Fruit fly (Drosophila melanogaster) whole organism, embryonic: ENCODE data around the gene CG11597.

ENCODE experiments used
- CG10366 ChIP-seq: fragments of 200-800 bp; sonication (Bioruptor generic); IDR thresholded peaks from 2 replicates; pipeline ENCODE4 v1.3.6; 2022; ENCODE audit warnings: missing biosample characterization, missing genetic modification characterization
- CG10565 ChIP-seq: fragments of 200-800 bp; sonication (Bioruptor generic); optimal IDR thresholded peaks from 3 replicates; lab custom pipeline; 2016; ENCODE audit warnings: missing biosample characterization, mild to moderate bottlenecking, missing genetic modification characterization
- CG11247 ChIP-seq: fragments of 200-800 bp; sonication (Bioruptor generic); IDR thresholded peaks from 2 replicates; pipeline ENCODE4 v1.3.6; 2022; ENCODE audit warnings: missing biosample characterization, missing genetic modification characterization
- CG11504 ChIP-seq: fragments of 200-800 bp; sonication (Bioruptor generic); optimal IDR thresholded peaks from 3 replicates; lab custom pipeline; 2019; ENCODE audit warnings: missing biosample characterization, mild to moderate bottlenecking, missing genetic modification characterization, moderate library complexity
- CG13624 ChIP-seq: fragments of 200-800 bp; sonication (Bioruptor generic); optimal IDR thresholded peaks from 2 replicates; lab custom pipeline; 2016; ENCODE audit warnings: missing biosample characterization, missing genetic modification characterization
- CG16813 ChIP-seq: fragments of 200-800 bp; sonication (Bioruptor generic); IDR thresholded peaks from 3 replicates; pipeline ENCODE4 v1.3.6; 2022; ENCODE audit warnings: missing biosample characterization, missing genetic modification characterization; ENCODE audit not compliant: partially characterized antibody
- CG16863 ChIP-seq: fragments of 200-800 bp; sonication (Bioruptor generic); optimal IDR thresholded peaks from 3 replicates; lab custom pipeline; 2016; ENCODE audit warnings: missing biosample characterization, missing genetic modification characterization
- CG17612 ChIP-seq: fragments of 200-800 bp; sonication (Bioruptor generic); IDR thresholded peaks from 2 replicates; pipeline ENCODE4 v1.3.6; 2022; ENCODE audit warnings: missing biosample characterization, missing genetic modification characterization
- CG18619 ChIP-seq: fragments of 200-800 bp; sonication (Bioruptor generic); optimal IDR thresholded peaks from 3 replicates; lab custom pipeline; 2017; ENCODE audit warnings: missing biosample characterization, mild to moderate bottlenecking, missing genetic modification characterization
- CG2129 ChIP-seq: fragments of 200-800 bp; sonication (Bioruptor generic); IDR thresholded peaks from 2 replicates; pipeline ENCODE4 v1.3.6; 2022; ENCODE audit warnings: missing biosample characterization, missing genetic modification characterization; ENCODE audit not compliant: partially characterized antibody
- CG34422 ChIP-seq: fragments of 200-800 bp; sonication (Bioruptor generic); IDR thresholded peaks from 3 replicates; pipeline ENCODE4 v1.3.6; 2022; ENCODE audit warnings: missing biosample characterization, missing genetic modification characterization
- CG4617 ChIP-seq: fragments of 200-800 bp; sonication (Bioruptor generic); optimal IDR thresholded peaks from 3 replicates; lab custom pipeline; 2016; ENCODE audit warnings: missing biosample characterization, missing genetic modification characterization, borderline replicate concordance
- CG5180 ChIP-seq: fragments of 200-800 bp; sonication (Bioruptor generic); optimal IDR thresholded peaks from 3 replicates; lab custom pipeline; 2017; ENCODE audit warnings: missing biosample characterization, missing genetic modification characterization, mild to moderate bottlenecking, moderate library complexity, missing genetic modification reagents
- CG6654 ChIP-seq: fragments of 200-800 bp; sonication (Bioruptor generic); optimal IDR thresholded peaks from 2 replicates; lab custom pipeline; 2017; ENCODE audit warnings: missing biosample characterization, mild to moderate bottlenecking, missing genetic modification characterization
- CG7271 ChIP-seq: fragments of 200-800 bp; sonication (Bioruptor generic); optimal IDR thresholded peaks from 2 replicates; lab custom pipeline; 2018; ENCODE audit warnings: missing biosample characterization, mild to moderate bottlenecking, missing genetic modification characterization, moderate library complexity
- CG7556 ChIP-seq: fragments of 200-800 bp; sonication (Bioruptor generic); optimal IDR thresholded peaks from 2 replicates; lab custom pipeline; 2017; ENCODE audit warnings: missing biosample characterization, mild to moderate bottlenecking, missing genetic modification characterization
- CrebB ChIP-seq: fragments of 200-800 bp; sonication (Bioruptor generic); optimal IDR thresholded peaks from 3 replicates; lab custom pipeline; 2018; ENCODE audit warnings: missing biosample characterization, mild to moderate bottlenecking, missing genetic modification characterization
- Elba2 ChIP-seq: fragments of 200-800 bp; sonication (Bioruptor generic); optimal IDR thresholded peaks from 3 replicates; lab custom pipeline; 2016; ENCODE audit warnings: missing biosample characterization, missing genetic modification characterization
- GATAe ChIP-seq: fragments of 200-800 bp; sonication (Bioruptor generic); conservative IDR thresholded peaks from 2 replicates; pipeline ENCODE4 v1.3.6; 2022; ENCODE audit warnings: missing biosample characterization, missing genetic modification characterization
- HLH54F ChIP-seq: fragments of 200-800 bp; sonication (Bioruptor generic); optimal IDR thresholded peaks from 3 replicates; lab custom pipeline; 2016; ENCODE audit warnings: missing biosample characterization, missing genetic modification characterization
- Meics ChIP-seq: fragments of 200-800 bp; sonication (Bioruptor generic); optimal IDR thresholded peaks from 2 replicates; lab custom pipeline; 2017; ENCODE audit warnings: missing biosample characterization, mild to moderate bottlenecking, missing genetic modification characterization
- Mrtf ChIP-seq: fragments of 200-800 bp; sonication (Bioruptor generic); IDR thresholded peaks from 3 replicates; pipeline ENCODE4 v1.3.6; 2022; ENCODE audit warnings: missing biosample characterization, missing genetic modification characterization
- Nf-YB ChIP-seq: fragments of 200-800 bp; sonication (Bioruptor generic); optimal IDR thresholded peaks from 3 replicates; lab custom pipeline; 2019; ENCODE audit warnings: missing biosample characterization, mild to moderate bottlenecking, missing genetic modification characterization, moderate library complexity
- Nf-YC ChIP-seq: fragments of 200-800 bp; optimal IDR thresholded peaks from 3 replicates; lab custom pipeline; 2019; ENCODE audit warnings: missing biosample characterization, mild to moderate bottlenecking, missing genetic modification characterization, moderate library complexity
- Tbp ChIP-seq: fragments of >200 bp; optimal IDR thresholded peaks from 2 replicates; lab custom pipeline; 2018; ENCODE audit warnings: missing biosample characterization, missing genetic modification characterization
- Xrp1 ChIP-seq: fragments of 200-800 bp; sonication (Bioruptor generic); IDR thresholded peaks from 2 replicates; pipeline ENCODE4 v1.3.6; 2022; ENCODE audit warnings: missing biosample characterization, missing genetic modification characterization
- amos ChIP-seq: fragments of 200-800 bp; sonication (Bioruptor generic); IDR thresholded peaks from 2 replicates; pipeline ENCODE4 v1.3.6; 2022; ENCODE audit warnings: missing biosample characterization, missing genetic modification characterization; ENCODE audit not compliant: partially characterized antibody
- bcd ChIP-seq: fragments of 200-800 bp; sonication (Bioruptor generic); optimal IDR thresholded peaks from 2 replicates; lab custom pipeline; 2017; ENCODE audit warnings: missing biosample characterization, mild to moderate bottlenecking, missing genetic modification characterization
- crol ChIP-seq: fragments of 200-800 bp; sonication (Bioruptor generic); IDR thresholded peaks from 2 replicates; pipeline ENCODE4 v1.3.6; 2022; ENCODE audit warnings: missing biosample characterization, missing genetic modification characterization
- exex ChIP-seq: fragments of 200-800 bp; sonication (Bioruptor generic); optimal IDR thresholded peaks from 4 replicates; lab custom pipeline; 2018; ENCODE audit warnings: missing biosample characterization, mild to moderate bottlenecking, missing genetic modification characterization, moderate library complexity
- gfzf ChIP-seq: fragments of 200-800 bp; sonication (Bioruptor generic); optimal IDR thresholded peaks from 2 replicates; lab custom pipeline; 2016; ENCODE audit warnings: missing biosample characterization, mild to moderate bottlenecking, missing genetic modification characterization, moderate library complexity
- grn ChIP-seq: fragments of 200-800 bp; sonication (Bioruptor generic); optimal IDR thresholded peaks from 3 replicates; lab custom pipeline; 2017; ENCODE audit warnings: missing biosample characterization, missing genetic modification characterization
- h ChIP-seq: fragments of >200 bp; optimal IDR thresholded peaks from 2 replicates; lab custom pipeline; 2017
- ind ChIP-seq: fragments of 200-800 bp; sonication (Bioruptor generic); optimal IDR thresholded peaks from 3 replicates; lab custom pipeline; 2016; ENCODE audit warnings: missing biosample characterization, missing genetic modification characterization
- jumu ChIP-seq: fragments of 200-800 bp; sonication (Bioruptor generic); optimal IDR thresholded peaks from 3 replicates; lab custom pipeline; 2016; ENCODE audit warnings: missing biosample characterization, missing genetic modification characterization
- kay ChIP-seq: fragments of 200-800 bp; sonication (Bioruptor generic); optimal IDR thresholded peaks from 2 replicates; lab custom pipeline; 2016; ENCODE audit warnings: missing biosample characterization, missing genetic modification characterization
- lilli ChIP-seq: fragments of 200-800 bp; sonication (Bioruptor generic); optimal IDR thresholded peaks from 3 replicates; lab custom pipeline; 2016; ENCODE audit warnings: missing biosample characterization, missing genetic modification characterization
- maf-S ChIP-seq: fragments of 200-800 bp; sonication (Bioruptor generic); optimal IDR thresholded peaks from 2 replicates; lab custom pipeline; 2016; ENCODE audit warnings: missing biosample characterization, missing genetic modification characterization
- mld ChIP-seq: fragments of 200-800 bp; sonication (Bioruptor generic); IDR thresholded peaks from 3 replicates; pipeline ENCODE4 v1.3.6; 2022; ENCODE audit warnings: missing biosample characterization, missing genetic modification characterization; ENCODE audit not compliant: partially characterized antibody
- oc ChIP-seq: fragments of 200-800 bp; sonication (Bioruptor generic); optimal IDR thresholded peaks from 2 replicates; lab custom pipeline; 2018; ENCODE audit warnings: missing biosample characterization, mild to moderate bottlenecking, missing genetic modification characterization, moderate library complexity
- otp ChIP-seq: fragments of 200-800 bp; sonication (Bioruptor generic); IDR thresholded peaks from 3 replicates; pipeline ENCODE4, ENCODE4 v1.3.6; 2022; ENCODE audit warnings: missing biosample characterization, missing genetic modification characterization
- prd ChIP-seq, 3 experiments: fragments of >200 bp in 2 of 3; fragments of 200-800 bp in 1 of 3; sonication (Bioruptor generic) in 1 of 3; optimal IDR thresholded peaks in 2 of 3; IDR thresholded peaks in 1 of 3; 2 replicates in 2 of 3; 3 replicates in 1 of 3; pipeline versions ENCODE4 v1.3.6 to Lab custom; 2017 to 2022; ENCODE audit warnings: missing biosample characterization in 1 of 3, missing genetic modification characterization in 1 of 3
- psq ChIP-seq: fragments of 200-800 bp; sonication (Bioruptor generic); optimal IDR thresholded peaks from 2 replicates; lab custom pipeline; 2017; ENCODE audit warnings: missing biosample characterization, missing genetic modification characterization
- stwl ChIP-seq: fragments of 200-800 bp; sonication (Bioruptor generic); optimal IDR thresholded peaks from 3 replicates; lab custom pipeline; 2018; ENCODE audit warnings: missing biosample characterization, mild to moderate bottlenecking, missing genetic modification characterization, moderate library complexity
- tap ChIP-seq: fragments of 200-800 bp; optimal IDR thresholded peaks from 3 replicates; lab custom pipeline; 2019; ENCODE audit warnings: missing biosample characterization, mild to moderate bottlenecking, missing genetic modification characterization, moderate library complexity
- wek ChIP-seq: fragments of 200-800 bp; sonication (Bioruptor generic); optimal IDR thresholded peaks from 3 replicates; lab custom pipeline; 2018; ENCODE audit warnings: missing biosample characterization, mild to moderate bottlenecking, missing genetic modification characterization, moderate library complexity
- zen ChIP-seq: fragments of 200-800 bp; sonication (Bioruptor generic); optimal IDR thresholded peaks from 3 replicates; lab custom pipeline; 2018; ENCODE audit warnings: missing biosample characterization, mild to moderate bottlenecking, missing genetic modification characterization, moderate library complexity
- zfh1 ChIP-seq: fragments of 200-800 bp; sonication (Bioruptor generic); IDR thresholded peaks from 3 replicates; pipeline ENCODE4 v1.3.6; 2022; ENCODE audit warnings: missing biosample characterization, missing genetic modification characterization

Gene CG11597

DNA sequence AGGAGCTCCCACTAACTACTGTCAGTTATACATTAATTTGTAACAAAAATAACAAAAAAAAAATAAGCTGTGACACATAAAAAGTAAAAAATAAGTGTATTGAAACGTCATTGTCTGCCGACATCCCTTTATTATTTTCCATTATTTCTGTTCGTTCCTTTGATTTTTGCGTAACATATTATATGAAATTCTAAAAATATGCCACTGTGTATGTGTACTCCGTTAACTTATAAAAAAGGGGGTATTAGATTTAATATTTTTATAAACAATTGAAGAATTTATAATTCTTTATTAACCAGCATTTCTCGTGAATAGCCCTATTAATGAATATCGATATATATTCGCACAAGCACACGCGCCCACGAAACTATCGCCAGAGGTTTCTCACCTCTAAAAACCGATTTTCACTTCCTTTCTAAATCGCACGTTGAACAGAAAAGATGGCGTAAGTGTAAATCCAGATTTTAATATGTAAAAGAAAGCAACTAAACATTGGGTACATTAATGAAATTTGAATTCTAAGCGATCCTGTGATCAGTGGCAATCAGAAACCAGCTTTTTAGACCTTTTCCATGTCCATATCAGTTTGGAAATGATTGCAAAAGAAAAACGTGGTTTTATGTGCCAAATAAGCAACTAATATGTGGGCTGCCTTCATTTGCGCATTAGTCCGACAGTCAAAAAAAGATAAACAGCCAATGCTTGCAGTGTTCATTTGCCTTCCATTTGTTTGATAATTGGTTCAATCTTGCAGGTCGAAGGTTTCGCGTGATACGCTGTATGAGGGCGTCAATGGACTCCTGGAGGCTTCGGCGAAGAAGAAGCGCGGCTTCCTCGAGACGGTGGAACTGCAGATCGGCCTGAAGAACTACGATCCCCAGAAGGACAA, 615 bp upstream of the CG11597 start, which contains the start of gene RpL10Ab (continued):
- peak; percentile 46 for TF ChIP-seq maf-S (GFP tag; lab: Kevin White, UChicago)
- TF ChIP-seq CG11504, result peak; percentile 83
- peak; percentile 64 for TF ChIP-seq CG11247 (GFP tag; lab: Robert Waterston, UW)
- no peak for TF ChIP-seq jumu (GFP tag; lab: Kevin White, UChicago)
- peak; percentile 61 for TF ChIP-seq CG6654 (GFP tag; lab: Kevin White, UChicago)
- TF ChIP-seq Nf-YB, result peak; percentile 0
- TF ChIP-seq oc, result no peak
- TF ChIP-seq bcd (GFP tag; lab: Kevin White, UChicago), result peak; percentile 69
- peak; percentile 19 for TF ChIP-seq exex (tag; lab: Kevin White, UChicago)
- TF ChIP-seq lilli (GFP tag; lab: Kevin White, UChicago), result no peak
- peak; percentile 75 for TF ChIP-seq CG7271 (tag; lab: Kevin White, UChicago)
- TF ChIP-seq Meics (GFP tag; lab: Kevin White, UChicago), result peak; percentile 67
- TF ChIP-seq kay (GFP tag; lab: Kevin White, UChicago), result no peak
- peak; percentile 5 for TF ChIP-seq stwl
- peak; percentile 71 for TF ChIP-seq ind
- peak; percentile 32 for TF ChIP-seq HLH54F (GFP tag; lab: Kevin White, UChicago)
- TF ChIP-seq grn, result no peak
- TF ChIP-seq CG2129, result peak; percentile 66
- peak; percentile 51 for TF ChIP-seq CG13624 (GFP tag; lab: Kevin White, UChicago)
- TF ChIP-seq crol, result no peak
- no peak for TF ChIP-seq CG5180 (GFP tag; lab: Kevin White, UChicago)
- peak; percentile 72; the same call in 2 of the 3 replicates for TF ChIP-seq otp (GFP tag; lab: Robert Waterston, UW)
- peak; percentile 86; the same call in 2 of the 3 replicates for TF ChIP-seq mld
- no peak for TF ChIP-seq GATAe (GFP tag; lab: Robert Waterston, UW)
- peak; percentile 42; the same call in 2 of the 3 replicates for TF ChIP-seq zfh1 (GFP tag; lab: Robert Waterston, UW)
- no peak for TF ChIP-seq CG10565
- no peak for TF ChIP-seq psq
- peak; percentile 64 for TF ChIP-seq CG18619 (GFP tag; lab: Kevin White, UChicago)
- peak; percentile 93 for TF ChIP-seq wek (GFP tag; lab: Kevin White, UChicago)
- TF ChIP-seq Mrtf (GFP tag; lab: Robert Waterston, UW), result peak; percentile 35; the same call in 1 of the 3 replicates
- TF ChIP-seq amos, result peak; percentile 94
- peak; percentile 90 for TF ChIP-seq CG16813 (GFP tag; lab: Robert Waterston, UW)
- TF ChIP-seq h (lab: Kevin White, UChicago), result no peak
- no peak for TF ChIP-seq Tbp (GFP tag; lab: Kevin White, UChicago)
- TF ChIP-seq Nf-YC (tag; lab: Kevin White, UChicago), result peak; percentile 38
- peak; percentile 44 for TF ChIP-seq CrebB (tag; lab: Kevin White, UChicago)
- peak; percentile 56 for TF ChIP-seq CG10366 (GFP tag; lab: Robert Waterston, UW)
- TF ChIP-seq prd (optimal IDR thresholded peaks at IDR 0.05; lab: Kevin White, UChicago), result no peak
- TF ChIP-seq prd (GFP tag; IDR thresholded peaks at IDR 0.05; lab: Robert Waterston, UW), result peak; percentile 78; the same call in 2 of the 3 replicates
- peak; percentile 63 for TF ChIP-seq CG7556
- no peak for TF ChIP-seq Elba2 (GFP tag; lab: Kevin White, UChicago)
- peak; percentile 70 for TF ChIP-seq zen (tag; lab: Kevin White, UChicago)
- no peak for TF ChIP-seq CG17612 (GFP tag; lab: Robert Waterston, UW)
- no peak for TF ChIP-seq tap
- TF ChIP-seq CG4617, result no peak
- TF ChIP-seq gfzf (GFP tag; lab: Kevin White, UChicago), result no peak
- TF ChIP-seq CG16863 (GFP tag; lab: Kevin White, UChicago), result peak; percentile 27
- peak; percentile 30; the same call in 1 of the 2 replicates for TF ChIP-seq Xrp1
- peak; percentile 69; the same call in 2 of the 3 replicates for TF ChIP-seq CG34422 (GFP tag; lab: Robert Waterston, UW)
